Worm (Caenorhabditis elegans) whole organism, mixed stage, embryonic: ENCODE data around the gene fard-1.

ENCODE experiments used
- M03D4.4 ChIP-seq: sonication (generic microtip); optimal IDR thresholded peaks from 2 replicates; lab custom pipeline; 2017; ENCODE audit warnings: mild to moderate bottlenecking, missing genetic modification characterization, missing compliant biosample characterization
- bed-3 ChIP-seq: fragments of 200-800 bp; sonication (Bioruptor generic); optimal IDR thresholded peaks from 3 replicates; lab custom pipeline; 2018; ENCODE audit warnings: mild to moderate bottlenecking, missing genetic modification characterization, moderate library complexity, missing compliant biosample characterization
- blmp-1 ChIP-seq: fragments of 150-350 bp; optimal IDR thresholded peaks from 2 replicates; lab custom pipeline; 2014; ENCODE audit warnings: missing biosample characterization, missing genetic modification characterization
- ceh-39 ChIP-seq: fragments of 150-350 bp; optimal IDR thresholded peaks from 2 replicates; lab custom pipeline; 2014; ENCODE audit warnings: missing biosample characterization, missing genetic modification characterization
- ceh-43 ChIP-seq: fragments of 200-800 bp; sonication (Bioruptor generic); optimal IDR thresholded peaks from 2 replicates; lab custom pipeline; 2018; ENCODE audit warnings: mild to moderate bottlenecking, missing genetic modification characterization, moderate library complexity, missing compliant biosample characterization
- ceh-83 ChIP-seq: fragments of 200-800 bp; sonication (Bioruptor generic); optimal IDR thresholded peaks from 2 replicates; lab custom pipeline; 2018; ENCODE audit warnings: mild to moderate bottlenecking, missing genetic modification characterization, missing compliant biosample characterization
- ces-1 ChIP-seq: fragments of 150-350 bp; optimal IDR thresholded peaks from 2 replicates; lab custom pipeline; 2014; ENCODE audit warnings: missing biosample characterization, missing genetic modification reagents, missing genetic modification characterization
- cnd-1 ChIP-seq: fragments of 200-800 bp; sonication (Bioruptor generic); optimal IDR thresholded peaks from 2 replicates; lab custom pipeline; 2018; ENCODE audit warnings: mild to moderate bottlenecking, missing genetic modification characterization, missing compliant biosample characterization
- drap-1 ChIP-seq: fragments of 200-800 bp; sonication (Bioruptor generic); optimal IDR thresholded peaks from 3 replicates; lab custom pipeline; 2018; ENCODE audit warnings: mild to moderate bottlenecking, missing genetic modification characterization, missing compliant biosample characterization
- elt-1 ChIP-seq: sonication (generic microtip); optimal IDR thresholded peaks from 2 replicates; lab custom pipeline; 2017; ENCODE audit warnings: missing genetic modification characterization, mild to moderate bottlenecking, missing compliant biosample characterization, antibody characterized with exemption, moderate library complexity, borderline replicate concordance; ENCODE audit not compliant: insufficient read depth
- flh-1 ChIP-seq: fragments of 200-800 bp; sonication (Bioruptor generic); optimal IDR thresholded peaks from 2 replicates; lab custom pipeline; 2018; ENCODE audit warnings: mild to moderate bottlenecking, missing genetic modification characterization, moderate library complexity, missing compliant biosample characterization
- ham-2 ChIP-seq: fragments of 200-800 bp; sonication (Bioruptor generic); optimal IDR thresholded peaks from 2 replicates; lab custom pipeline; 2018; ENCODE audit warnings: mild to moderate bottlenecking, missing genetic modification characterization, missing compliant biosample characterization
- hlh-1 ChIP-seq: fragments of 150-350 bp; optimal IDR thresholded peaks from 2 replicates; lab custom pipeline; 2014; ENCODE audit warnings: missing biosample characterization, missing genetic modification reagents, missing genetic modification characterization
- lin-13 ChIP-seq: fragments of 150-350 bp; optimal IDR thresholded peaks from 2 replicates; lab custom pipeline; 2014; ENCODE audit warnings: missing biosample characterization, missing genetic modification characterization
- lsy-2 ChIP-seq: fragments of 150-350 bp; optimal IDR thresholded peaks from 2 replicates; lab custom pipeline; 2014; ENCODE audit warnings: missing biosample characterization, missing genetic modification characterization
- mab-5 ChIP-seq: fragments of 150-350 bp; optimal IDR thresholded peaks from 2 replicates; lab custom pipeline; 2014; ENCODE audit warnings: missing biosample characterization, missing genetic modification characterization
- mep-1 ChIP-seq: fragments of 150-350 bp; optimal IDR thresholded peaks from 2 replicates; lab custom pipeline; 2017; ENCODE audit warnings: missing biosample characterization, missing genetic modification reagents, missing genetic modification characterization, inconsistent platforms
- mls-2 ChIP-seq: sonication (generic microtip); optimal IDR thresholded peaks from 2 replicates; lab custom pipeline; 2016; ENCODE audit warnings: mild to moderate bottlenecking, missing genetic modification characterization, moderate library complexity, missing compliant biosample characterization
- nhr-12 ChIP-seq: fragments of 150-350 bp; optimal IDR thresholded peaks from 2 replicates; lab custom pipeline; 2014; ENCODE audit warnings: missing biosample characterization, missing genetic modification characterization
- nhr-2 ChIP-seq: fragments of 150-350 bp; optimal IDR thresholded peaks from 2 replicates; lab custom pipeline; 2014; ENCODE audit warnings: missing biosample characterization, missing genetic modification characterization
- nhr-237 ChIP-seq: fragments of 150-350 bp; optimal IDR thresholded peaks from 2 replicates; lab custom pipeline; 2014; ENCODE audit warnings: missing biosample characterization, missing genetic modification characterization
- nhr-28 ChIP-seq: fragments of 150-350 bp; optimal IDR thresholded peaks from 2 replicates; lab custom pipeline; 2014; ENCODE audit warnings: missing biosample characterization, missing genetic modification characterization
- nhr-76 ChIP-seq: sonication (generic microtip); optimal IDR thresholded peaks from 2 replicates; lab custom pipeline; 2017; ENCODE audit warnings: missing biosample characterization, missing genetic modification characterization
- pha-4 ChIP-seq: fragments of 150-350 bp; optimal IDR thresholded peaks from 2 replicates; lab custom pipeline; 2018; ENCODE audit warnings: missing biosample characterization, missing genetic modification reagents, missing genetic modification characterization
- sem-2 ChIP-seq: fragments of 200-800 bp; sonication (Bioruptor generic); optimal IDR thresholded peaks from 2 replicates; lab custom pipeline; 2018; ENCODE audit warnings: mild to moderate bottlenecking, missing genetic modification characterization, missing compliant biosample characterization
- snpc-4 ChIP-seq: fragments of 150-350 bp; optimal IDR thresholded peaks from 2 replicates; lab custom pipeline; 2014; ENCODE audit warnings: missing biosample characterization, missing genetic modification characterization
- sptf-1 ChIP-seq: sonication (generic microtip); optimal IDR thresholded peaks from 2 replicates; lab custom pipeline; 2017; ENCODE audit warnings: mild to moderate bottlenecking, missing genetic modification characterization, moderate library complexity, missing compliant biosample characterization
- tbx-8 ChIP-seq: fragments of 200-800 bp; sonication (Bioruptor generic); optimal IDR thresholded peaks from 2 replicates; lab custom pipeline; 2018; ENCODE audit warnings: mild to moderate bottlenecking, missing genetic modification characterization, moderate library complexity, missing compliant biosample characterization
- unc-39 ChIP-seq: fragments of 150-350 bp; optimal IDR thresholded peaks from 2 replicates; lab custom pipeline; 2014; ENCODE audit warnings: missing biosample characterization, missing genetic modification characterization
- unc-62 ChIP-seq: fragments of 150-350 bp; optimal IDR thresholded peaks from 2 replicates; lab custom pipeline; 2014; ENCODE audit warnings: missing biosample characterization, missing genetic modification reagents, missing genetic modification characterization
- zip-8 ChIP-seq: fragments of 150-350 bp; optimal IDR thresholded peaks from 2 replicates; lab custom pipeline; 2014; ENCODE audit warnings: missing biosample characterization, missing genetic modification characterization
- ztf-11 ChIP-seq: fragments of 150-350 bp; optimal IDR thresholded peaks from 2 replicates; lab custom pipeline; 2014; ENCODE audit warnings: missing biosample characterization, missing genetic modification characterization

fard-1 gene

DNA sequence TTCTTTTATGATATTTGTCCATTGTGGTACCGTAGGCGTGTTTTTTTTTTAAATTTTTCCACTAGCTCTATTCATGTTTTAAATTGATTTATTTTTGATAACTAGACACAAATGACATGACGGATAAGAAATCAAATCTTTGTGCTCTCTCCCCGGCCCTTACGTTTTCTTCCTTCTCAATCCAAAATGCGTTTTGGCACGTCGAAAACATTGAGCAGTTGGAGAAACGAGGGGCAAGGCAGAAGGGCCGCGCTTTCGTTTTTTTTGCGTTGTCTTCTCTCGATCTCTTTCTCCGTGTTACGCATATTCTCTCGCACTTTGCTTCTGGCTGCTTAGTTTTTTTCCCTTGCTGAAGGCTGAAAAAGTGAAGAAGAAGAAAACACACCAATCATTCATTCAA lies 5.9 kb downstream of the fard-1 start:
- TF ChIP-seq flh-1 (GFP tag; lab: Kevin White, UChicago) = no peak
- TF ChIP-seq unc-62 (GFP tag; lab: Kevin White, UChicago) = peak; percentile 37
- TF ChIP-seq elt-1 = no peak
- TF ChIP-seq hlh-1 (tag; lab: Kevin White, UChicago) = peak; percentile 21
- no peak for TF ChIP-seq pha-4
- TF ChIP-seq ceh-83 (GFP tag; lab: Kevin White, UChicago) = no peak
- peak; percentile 51 for TF ChIP-seq ces-1 (GFP tag; lab: Kevin White, UChicago)
- no peak for TF ChIP-seq lin-13 (tag; lab: Kevin White, UChicago)
- TF ChIP-seq nhr-237 (tag; lab: Kevin White, UChicago) = no peak
- TF ChIP-seq nhr-2 = no peak
- TF ChIP-seq mls-2 (tag; lab: Kevin White, UChicago) = no peak
- no peak for TF ChIP-seq nhr-76 (tag; lab: Kevin White, UChicago)
- no peak for TF ChIP-seq bed-3
- no peak for TF ChIP-seq unc-39 (tag; lab: Kevin White, UChicago)
- no peak for TF ChIP-seq nhr-28 (tag; lab: Kevin White, UChicago)
- no peak for TF ChIP-seq drap-1 (GFP tag; lab: Kevin White, UChicago)
- no peak for TF ChIP-seq lsy-2 (tag; lab: Kevin White, UChicago)
- no peak for TF ChIP-seq ztf-11 (tag; lab: Kevin White, UChicago)
- TF ChIP-seq sptf-1 (tag; lab: Kevin White, UChicago) = no peak
- TF ChIP-seq ham-2 (GFP tag; lab: Kevin White, UChicago) = no peak

ce11 chrX:2939526-2939925 lies 6.4 kb downstream of the fard-1 start:
- no peak for TF ChIP-seq lsy-2 (tag; lab: Kevin White, UChicago)
- TF ChIP-seq snpc-4 (tag; lab: Kevin White, UChicago) = no peak
- TF ChIP-seq nhr-12 = no peak
- TF ChIP-seq nhr-237 (tag; lab: Kevin White, UChicago) = no peak

DNA sequence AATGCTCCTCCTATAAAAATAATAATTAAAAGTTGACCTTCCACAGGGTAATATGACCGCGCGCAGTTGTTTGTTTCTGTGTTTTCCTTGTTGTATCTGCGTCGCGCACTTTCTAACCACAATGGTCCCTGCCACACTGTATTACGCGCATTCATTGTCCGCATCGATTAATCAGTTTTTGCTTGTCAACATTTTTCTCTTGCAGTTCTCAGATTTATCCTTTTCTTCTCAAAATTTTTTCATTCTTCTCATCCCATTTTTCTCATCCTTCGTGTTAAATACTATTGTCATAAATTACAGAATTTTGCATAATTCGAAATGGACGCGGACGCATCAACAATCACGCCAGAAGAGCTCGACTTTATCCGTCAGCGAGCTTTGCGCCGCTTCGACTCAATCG lies 7.4 kb downstream of the fard-1 start, which contains the start of gene pfk-1.1:
pfk-1.1 (plus strand) TSS at position 301 of the 400 bp plus-strand sequence.
- TF ChIP-seq zip-8 (tag; lab: Kevin White, UChicago) (no peak), drap-1 (GFP tag; lab: Kevin White, UChicago) (no peak), mep-1 (tag; lab: Kevin White, UChicago) (no peak), ceh-83 (GFP tag; lab: Kevin White, UChicago) (no peak), ztf-11 (tag; lab: Kevin White, UChicago) (no peak), unc-62 (GFP tag; lab: Kevin White, UChicago) (no peak), unc-39 (tag; lab: Kevin White, UChicago) (no peak), lsy-2 (tag; lab: Kevin White, UChicago) (no peak), mab-5 (no peak), nhr-2 (peak; percentile 1), flh-1 (GFP tag; lab: Kevin White, UChicago) (no peak), hlh-1 (tag; lab: Kevin White, UChicago) (peak; percentile 15)

- no peak for TF ChIP-seq bed-3
- no peak for TF ChIP-seq mab-5
- TF ChIP-seq elt-1 = no peak
- TF ChIP-seq sem-2 (GFP tag; lab: Kevin White, UChicago) = no peak
- no peak for TF ChIP-seq ztf-11 (tag; lab: Kevin White, UChicago)
- TF ChIP-seq unc-62 (GFP tag; lab: Kevin White, UChicago) = no peak
- no peak for TF ChIP-seq nhr-237 (tag; lab: Kevin White, UChicago)
- no peak for TF ChIP-seq lsy-2 (tag; lab: Kevin White, UChicago)
- no peak for TF ChIP-seq ces-1 (GFP tag; lab: Kevin White, UChicago)
- TF ChIP-seq ceh-43 (GFP tag; lab: Kevin White, UChicago) = no peak
- no peak for TF ChIP-seq flh-1 (GFP tag; lab: Kevin White, UChicago)
- no peak for TF ChIP-seq M03D4.4 (tag; lab: Kevin White, UChicago)
Measured at ce11 chrX:2942327-2942726, 9.2 kb downstream of the fard-1 start.

DNA sequence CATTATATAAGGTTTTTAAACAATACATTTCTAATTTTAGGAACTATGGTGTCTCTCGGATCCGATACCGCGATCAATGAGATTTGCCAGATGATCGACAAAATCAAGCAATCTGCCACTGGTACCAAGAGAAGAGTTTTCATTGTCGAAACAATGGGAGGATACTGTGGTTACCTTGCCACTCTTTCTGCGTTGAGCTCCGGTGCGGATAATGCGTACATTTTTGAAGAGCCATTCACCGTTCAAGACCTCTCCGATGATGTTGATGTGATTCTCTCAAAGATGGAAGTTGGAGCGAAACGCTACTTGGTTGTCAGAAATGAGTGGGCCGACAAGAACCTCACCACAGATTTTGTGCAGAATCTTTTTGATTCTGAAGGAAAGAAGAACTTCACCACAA lies 10.4 kb downstream of the fard-1 start:
- no peak for TF ChIP-seq blmp-1 (tag; lab: Kevin White, UChicago)
- no peak for TF ChIP-seq lsy-2 (tag; lab: Kevin White, UChicago)
- TF ChIP-seq ham-2 (GFP tag; lab: Kevin White, UChicago) = no peak
- no peak for TF ChIP-seq nhr-237 (tag; lab: Kevin White, UChicago)
- TF ChIP-seq tbx-8 = no peak
- TF ChIP-seq elt-1 = no peak
- TF ChIP-seq M03D4.4 (tag; lab: Kevin White, UChicago) = no peak
- no peak for TF ChIP-seq ces-1 (GFP tag; lab: Kevin White, UChicago)
- TF ChIP-seq ceh-39 (tag; lab: Kevin White, UChicago) = no peak
- no peak for TF ChIP-seq cnd-1 (tag; lab: Kevin White, UChicago)
